Worm (Caenorhabditis elegans): ENCODE measurements around the gene ZK673.11.

Gene ZK673.11

DNA sequence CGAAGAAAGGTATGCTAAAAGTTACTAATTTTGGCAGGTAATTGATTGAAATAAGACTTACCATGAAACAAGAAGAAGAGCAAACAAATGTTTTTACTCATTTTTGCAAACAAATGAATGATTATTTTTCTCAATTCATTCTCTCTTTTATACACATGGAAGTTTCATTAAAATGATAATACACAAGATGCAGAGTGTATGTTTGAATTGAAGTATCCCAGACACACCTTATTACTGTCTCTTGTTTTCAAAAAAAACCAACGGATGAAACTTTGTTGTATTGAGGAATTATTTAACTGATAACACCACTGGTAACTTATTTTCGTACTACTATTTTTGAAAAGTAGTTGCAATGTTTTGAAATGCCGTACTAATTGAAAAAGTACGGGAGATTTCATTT lies 22.3 kb downstream of the ZK673.11 start, which contains the start of gene clec-59:
clec-59 (minus strand) TSS at position 101 of the 400 bp plus-strand sequence.
- TF ChIP-seq egl-43 (GFP tag; IDR thresholded peaks at IDR 0.05) (no peak), nhr-25 (tag; optimal IDR thresholded peaks at IDR 0.05; ENCODE audit: borderline replicate concordance, insufficient read depth) (no peak), ama-1 (optimal IDR thresholded peaks at IDR 0.05) (no peak), attf-4 (tag; optimal IDR thresholded peaks at IDR 0.05) (no peak), dmd-8 (GFP tag; IDR thresholded peaks at IDR 0.05) (no peak), dmd-9 (GFP tag; IDR thresholded peaks at IDR 0.05) (no peak), ZK546.5 (tag; optimal IDR thresholded peaks at IDR 0.05) (no peak), ceh-28 (tag; optimal IDR thresholded peaks at IDR 0.05) (no peak), fos-1 (tag; optimal IDR thresholded peaks at IDR 0.05) (no peak)

- TF ChIP-seq aha-1 (tag) = peak; percentile 91
- TF ChIP-seq spr-1 (tag; optimal IDR thresholded peaks at IDR 0.05) = no peak
Measured at ce11 chrII:10480043-10480442, 23.0 kb downstream of the ZK673.11 start.

DNA sequence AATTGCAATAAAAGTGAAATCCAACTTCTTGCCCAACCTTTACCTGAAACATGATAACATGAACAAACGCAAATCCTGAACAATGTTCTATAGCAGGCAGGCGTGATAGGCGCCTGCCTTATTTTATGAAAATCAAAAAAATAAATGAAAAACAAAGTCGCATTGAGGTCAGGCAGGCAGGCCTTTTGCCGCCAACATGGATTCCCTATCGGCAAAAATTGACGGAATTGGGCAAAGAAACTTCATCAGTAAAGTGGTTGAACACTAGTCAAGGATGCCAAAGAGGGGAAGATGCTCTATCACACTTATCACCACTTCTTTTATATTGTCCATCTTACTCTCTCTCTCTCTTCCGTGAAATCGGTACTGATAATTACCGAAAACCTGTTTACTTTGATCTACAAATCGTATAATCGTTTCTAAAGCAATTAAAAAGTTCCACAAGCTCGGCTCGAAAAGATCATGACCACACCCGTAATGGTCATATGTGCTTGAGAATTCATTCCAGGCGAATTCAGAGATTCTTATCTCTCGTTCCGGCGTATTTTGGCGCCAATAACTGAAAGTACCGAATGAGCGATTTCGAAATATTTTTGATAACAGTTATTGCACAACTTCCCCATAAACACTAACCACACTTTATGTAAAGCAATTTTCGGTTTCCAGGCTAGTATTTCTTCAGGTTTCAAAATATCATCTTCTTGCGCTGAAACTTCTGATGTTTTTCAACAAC lies 24.9 kb downstream of the ZK673.11 start, which contains the start of the genes clec-60 and ZK666.11:
clec-60 (minus strand) TSS at position 51 of the 733 bp plus-strand sequence.
ZK666.11 (plus strand) TSS at position 699 of the 733 bp plus-strand sequence.
- no peak for TF ChIP-seq ceh-20 (GFP tag; IDR thresholded peaks at IDR 0.05)
- no peak for TF ChIP-seq zfp-2 (tag; optimal IDR thresholded peaks at IDR 0.05)
- no peak for TF ChIP-seq aha-1 (tag)
- TF ChIP-seq unc-39 (tag; optimal IDR thresholded peaks at IDR 0.05) = no peak
- no peak for TF ChIP-seq skn-1 (tag; optimal IDR thresholded peaks at IDR 0.05)
- TF ChIP-seq duxl-1 (tag; optimal IDR thresholded peaks at IDR 0.05; ENCODE audit: poor library complexity) = no peak
- TF ChIP-seq dpl-1 (GFP tag; optimal IDR thresholded peaks at IDR 0.05) = no peak
- no peak for TF ChIP-seq madf-9 (GFP tag; conservative IDR thresholded peaks at IDR 0.05)
- no peak for TF ChIP-seq daf-12 (tag; optimal IDR thresholded peaks at IDR 0.05)
- no peak for TF ChIP-seq nhr-11 (tag; optimal IDR thresholded peaks at IDR 0.05)
- TF ChIP-seq pha-4 (GFP tag; IDR thresholded peaks at IDR 0.05) = no peak
- TF ChIP-seq pha-4 (tag; optimal IDR thresholded peaks at IDR 0.05) = no peak
- TF ChIP-seq hlh-11 (tag; optimal IDR thresholded peaks at IDR 0.05) = peak; percentile 37
- TF ChIP-seq daf-16 (GFP tag; optimal IDR thresholded peaks at IDR 0.05) = no peak
- TF ChIP-seq daf-16 (tag; optimal IDR thresholded peaks at IDR 0.05) = no peak
- no peak for TF ChIP-seq F26F4.8 (GFP tag; conservative IDR thresholded peaks at IDR 0.05)
- TF ChIP-seq nhr-28 (tag; optimal IDR thresholded peaks at IDR 0.05) = peak; percentile 73
- no peak for TF ChIP-seq dmd-8 (GFP tag; IDR thresholded peaks at IDR 0.05)
- TF ChIP-seq ceh-28 (tag; optimal IDR thresholded peaks at IDR 0.05) = no peak
- no peak for TF ChIP-seq nhr-41 (GFP tag; IDR thresholded peaks at IDR 0.05)
- no peak for TF ChIP-seq unc-130 (GFP tag; optimal IDR thresholded peaks at IDR 0.05)
- TF ChIP-seq fos-1 (tag; optimal IDR thresholded peaks at IDR 0.05) = no peak
- TF ChIP-seq lin-13 (GFP tag; optimal IDR thresholded peaks at IDR 0.05) = no peak
- TF ChIP-seq pqm-1 (tag; optimal IDR thresholded peaks at IDR 0.05) = peak; percentile 2
- TF ChIP-seq lin-38 (GFP tag; IDR thresholded peaks at IDR 0.05) = no peak
- TF ChIP-seq arid-1 (GFP tag; conservative IDR thresholded peaks at IDR 0.05) = no peak
- no peak for TF ChIP-seq R02D3.7 (tag; optimal IDR thresholded peaks at IDR 0.05)
- TF ChIP-seq nhr-10 (tag; optimal IDR thresholded peaks at IDR 0.05) = no peak
- no peak for TF ChIP-seq lin-15B (tag; optimal IDR thresholded peaks at IDR 0.05)
- TF ChIP-seq sdz-12 (GFP tag; optimal IDR thresholded peaks at IDR 0.05) = no peak
- no peak for TF ChIP-seq ama-1 (optimal IDR thresholded peaks at IDR 0.05)
- TF ChIP-seq attf-4 (tag; optimal IDR thresholded peaks at IDR 0.05) = no peak
- TF ChIP-seq hif-1 (tag; optimal IDR thresholded peaks at IDR 0.05) = no peak
- peak; percentile 27; the same call in 1 of the 2 replicates for TF ChIP-seq dmd-6 (GFP tag; IDR thresholded peaks at IDR 0.05)
